Worm (Caenorhabditis elegans) whole organism, L4/young adult: ENCODE measurements around the gene C05C8.7.

Source experiments
- W03F9.2 ChIP-seq: fragments of 150-350 bp; optimal IDR thresholded peaks from 2 replicates; lab custom pipeline; 2014; ENCODE audit warnings: missing biosample characterization, missing genetic modification characterization
- dao-5 ChIP-seq: sonication (generic microtip); optimal IDR thresholded peaks from 2 replicates; lab custom pipeline; 2016; ENCODE audit warnings: missing genotype, missing genetic modification characterization, moderate library complexity, missing compliant biosample characterization
- him-1 ChIP-seq: sonication (generic microtip); optimal IDR thresholded peaks from 2 replicates; lab custom pipeline; 2016; ENCODE audit warnings: missing genotype, missing genetic modification reagents, missing genetic modification characterization, missing compliant biosample characterization

DNA sequence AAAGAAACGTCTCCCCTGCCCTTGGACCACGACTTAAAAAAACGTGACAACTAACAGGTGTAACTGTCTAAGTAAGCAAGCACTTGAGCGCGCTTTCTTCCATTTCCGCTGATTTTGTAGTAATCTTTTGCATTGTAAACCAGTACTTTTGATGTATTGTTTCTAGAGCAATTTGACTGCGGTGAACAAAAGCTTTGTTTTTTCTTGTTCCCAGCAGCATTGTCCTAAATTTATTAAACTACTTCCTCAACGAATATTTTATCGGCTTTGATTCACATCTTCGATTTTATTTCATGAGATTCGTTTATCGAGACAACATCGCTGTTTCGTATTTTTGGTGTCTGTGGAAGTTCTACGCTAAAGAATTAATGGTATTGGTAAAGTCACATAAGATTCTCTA is 41.8 kb upstream of the C05C8.7 start, which contains the start of gene C13A2.1:
- TF ChIP-seq dao-5 (tag; lab: Kevin White, UChicago): no peak
- no peak for TF ChIP-seq him-1
- TF ChIP-seq W03F9.2 (tag; lab: Kevin White, UChicago): no peak
